Fruit fly (Drosophila melanogaster): ENCODE data around the gene CG1986.

The CG1986 gene

DNA sequence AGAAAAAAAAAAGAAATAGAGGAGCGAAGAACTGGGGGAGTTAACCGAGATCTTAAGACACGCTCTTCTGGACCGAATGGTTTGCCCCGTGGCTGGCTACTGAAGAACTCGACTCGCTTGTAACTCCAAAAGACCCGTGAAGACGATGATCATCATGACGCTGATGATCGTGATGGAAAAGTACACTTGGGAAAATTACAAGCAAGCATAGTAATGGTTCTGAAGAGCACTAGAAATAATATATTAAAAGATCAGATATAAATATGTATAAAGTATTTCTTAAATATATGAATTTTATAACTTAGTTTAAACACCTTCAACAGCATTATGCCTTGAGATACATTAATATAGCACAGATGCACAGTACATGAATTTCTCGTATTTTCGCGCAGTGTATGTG lies at the start of gene CG1986:
CG1986 (minus strand) TSS at position 101 of the 400 bp plus-strand sequence.
- TF ChIP-seq CG17801 (GFP tag; optimal IDR thresholded peaks at IDR 0.05; ENCODE audit: partially characterized antibody), result no peak

DNA sequence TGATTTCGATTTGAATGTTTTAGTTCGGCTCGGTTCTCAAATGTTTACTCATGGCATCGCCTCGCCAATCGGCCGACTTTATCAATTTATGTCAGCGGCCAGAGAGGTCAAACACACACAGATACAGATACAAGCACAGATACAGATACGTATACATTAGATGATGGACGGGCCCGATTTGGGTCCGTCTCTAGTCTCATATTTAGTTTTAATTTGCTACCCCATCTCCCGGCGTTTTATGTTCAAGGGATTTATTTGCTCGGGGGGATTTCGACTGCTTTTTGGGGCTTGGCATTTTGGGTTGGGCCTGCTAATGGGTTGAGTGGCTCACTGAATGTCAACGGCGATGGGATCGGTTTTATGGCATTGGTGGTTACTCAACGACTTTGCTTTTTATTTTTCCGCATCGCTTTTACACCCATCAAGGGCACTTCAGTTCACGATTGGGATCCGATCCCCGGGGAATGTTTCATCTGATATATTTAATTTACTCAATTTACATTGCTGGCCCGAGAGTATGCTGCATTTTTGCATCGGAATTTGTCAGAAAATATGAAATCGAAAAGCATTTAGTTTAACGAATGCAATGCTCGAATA lies 21.5 kb upstream of the CG1986 start:
- TF ChIP-seq CG17801 (GFP tag; optimal IDR thresholded peaks at IDR 0.05; ENCODE audit: partially characterized antibody), result no peak

DNA sequence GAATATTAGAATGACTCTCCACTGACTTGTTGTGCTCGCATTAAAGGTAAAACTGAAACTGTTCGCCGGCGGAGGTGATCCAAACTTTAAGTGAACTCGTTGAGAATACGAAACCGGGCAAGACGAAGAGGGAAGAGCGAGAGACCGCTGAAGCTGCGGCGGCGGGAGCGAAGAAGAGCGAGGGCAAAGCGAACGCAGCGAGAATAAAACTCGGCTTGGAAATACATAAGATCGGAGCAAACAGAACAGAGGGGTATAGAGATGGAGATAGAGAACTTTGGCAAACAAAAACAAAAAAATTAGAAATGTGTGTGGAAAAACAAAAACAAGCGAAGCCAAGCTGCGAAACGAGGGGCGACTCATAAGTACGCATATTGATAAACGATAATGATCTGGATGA lies 20.0 kb upstream of the CG1986 start, which contains the start of gene Idgf4:
Idgf4 (minus strand) TSS at position 67 of the 400 bp plus-strand sequence.
- TF ChIP-seq CG17801 (GFP tag; optimal IDR thresholded peaks at IDR 0.05; ENCODE audit: partially characterized antibody), result no peak

DNA sequence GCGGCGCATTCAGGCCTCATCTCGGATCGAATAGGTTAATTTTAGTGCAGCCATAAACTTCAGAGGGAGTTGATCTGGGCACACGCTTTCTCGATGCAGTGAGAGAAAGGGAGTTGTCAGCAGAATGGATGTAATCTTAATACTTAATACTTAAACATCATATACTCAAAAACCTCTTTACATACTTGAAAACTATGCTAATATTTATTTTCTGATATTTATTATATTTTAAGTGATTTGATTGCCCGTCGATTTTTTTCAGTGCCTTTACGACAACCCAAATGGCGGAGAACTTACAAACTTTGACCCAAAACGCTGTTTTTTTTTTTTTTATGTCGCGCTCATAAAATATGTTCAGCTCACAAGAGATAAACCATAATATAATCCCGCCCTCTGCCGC lies 825 bp upstream of the CG1986 start:
- TF ChIP-seq CG17801 (GFP tag; optimal IDR thresholded peaks at IDR 0.05; ENCODE audit: partially characterized antibody), result no peak

DNA sequence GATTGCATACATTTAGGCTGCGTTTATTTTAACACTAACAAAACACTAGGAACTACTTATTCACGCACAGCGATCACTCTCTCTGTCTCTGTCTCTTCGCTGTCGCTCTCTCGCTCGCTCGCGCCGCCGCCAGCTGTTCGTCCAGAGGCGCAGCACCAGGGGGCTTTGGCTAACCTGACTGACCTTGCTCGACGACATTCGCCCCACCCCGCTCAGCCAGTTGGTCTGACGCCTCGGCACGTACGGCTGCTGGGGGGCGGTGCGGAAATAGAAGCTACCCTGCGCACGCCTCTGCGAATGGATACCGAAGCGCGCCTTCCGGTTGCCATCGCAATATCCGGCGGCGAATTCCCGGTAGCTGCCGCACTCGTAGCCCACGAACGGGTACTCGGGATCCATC lies 1.5 kb downstream of the CG1986 start:
- TF ChIP-seq CG17801 (GFP tag; optimal IDR thresholded peaks at IDR 0.05; ENCODE audit: partially characterized antibody), result no peak

DNA sequence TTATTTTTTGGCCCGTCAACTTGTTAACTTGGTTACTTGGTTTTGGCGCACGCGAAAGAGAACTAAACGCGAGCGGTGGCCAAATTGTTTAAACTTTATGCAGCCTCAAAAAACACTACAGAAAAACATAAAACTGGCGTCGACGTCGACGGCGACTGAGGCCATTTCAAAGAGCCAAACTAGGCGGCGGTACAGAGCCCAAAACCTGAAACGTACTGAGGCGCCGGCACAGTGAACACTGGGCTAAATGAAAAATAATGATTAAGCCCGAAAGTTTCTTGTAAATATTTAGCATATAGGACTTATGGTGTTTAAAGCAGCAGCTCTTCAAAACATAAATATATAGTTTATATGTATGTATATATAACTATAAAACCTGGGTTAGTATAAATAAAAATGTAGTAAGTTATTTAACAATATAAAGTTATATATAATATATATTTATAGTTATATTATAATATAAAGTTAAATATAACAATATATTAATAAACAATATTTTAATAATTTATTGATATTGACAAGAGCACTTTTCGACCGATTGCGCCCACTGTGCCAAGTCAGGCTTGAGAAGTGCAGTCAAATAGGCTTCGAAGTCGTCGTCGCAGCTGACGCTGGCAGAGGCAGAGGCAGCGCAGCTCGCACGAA lies 11.3 kb downstream of the CG1986 start, which contains the start of gene CG15249:
CG15249 (minus strand) TSS at position 51 of the 645 bp plus-strand sequence.
- TF ChIP-seq CG17801 (GFP tag; optimal IDR thresholded peaks at IDR 0.05; ENCODE audit: partially characterized antibody), result no peak

DNA sequence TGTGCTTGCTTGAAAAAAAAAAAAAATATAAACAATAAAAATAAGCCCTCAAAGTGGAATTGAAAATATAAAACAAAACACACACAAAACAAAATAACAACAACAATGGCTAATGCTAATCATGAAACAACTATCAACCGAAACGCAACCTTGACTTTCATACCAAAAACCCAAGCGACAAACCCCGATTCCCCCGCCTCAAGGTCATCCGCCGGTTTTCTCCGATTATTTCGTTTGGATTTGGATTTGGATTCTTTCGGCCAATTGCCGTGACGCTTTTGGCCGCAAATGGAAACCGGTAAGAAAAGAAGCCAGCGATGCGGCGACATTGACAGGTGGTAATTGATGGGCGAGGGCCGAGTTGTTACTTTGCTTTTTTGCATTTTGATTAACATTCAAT lies 13.3 kb downstream of the CG1986 start:
- no peak for TF ChIP-seq CG17801 (GFP tag; optimal IDR thresholded peaks at IDR 0.05; ENCODE audit: partially characterized antibody)

DNA sequence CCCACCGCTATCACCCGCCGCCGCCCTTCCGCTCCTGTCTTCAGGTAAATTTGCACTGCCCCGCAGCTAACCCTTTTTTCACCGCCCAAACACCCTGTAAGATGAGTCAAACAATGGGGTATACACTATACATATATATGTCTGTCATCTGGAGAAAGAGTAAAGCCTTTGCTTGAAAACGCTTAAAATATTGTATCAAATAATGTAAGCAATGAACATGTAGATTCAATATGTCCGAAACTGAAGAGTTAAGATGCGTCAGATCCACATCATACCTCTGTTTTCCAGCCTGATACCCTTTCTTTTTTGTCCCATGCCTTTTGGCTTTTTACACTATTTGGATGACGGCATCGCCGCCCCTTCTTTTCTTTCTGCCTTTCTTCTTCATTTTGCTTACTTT lies 18.1 kb downstream of the CG1986 start:
- TF ChIP-seq CG17801 (GFP tag; optimal IDR thresholded peaks at IDR 0.05; ENCODE audit: partially characterized antibody), result peak; percentile 20

DNA sequence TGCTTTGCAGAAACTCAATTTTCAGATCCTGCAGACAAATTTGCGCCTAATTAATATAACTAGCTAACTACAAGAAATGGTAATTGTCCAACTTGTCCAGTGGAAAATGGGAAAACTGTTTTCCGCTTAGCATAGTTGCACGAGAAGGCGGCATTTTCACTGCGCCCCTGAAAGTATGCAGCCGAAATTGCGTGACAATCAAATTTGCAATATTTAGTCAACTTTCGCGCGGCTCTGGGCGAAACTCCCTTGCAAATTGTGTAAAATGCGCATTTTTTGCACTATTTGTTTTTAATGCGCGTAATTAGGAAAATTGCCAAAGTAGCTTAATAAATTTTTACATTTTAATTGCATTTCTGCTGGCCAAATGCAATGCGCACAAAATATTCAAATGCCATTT lies 21.2 kb downstream of the CG1986 start:
- no peak for TF ChIP-seq CG17801 (GFP tag; optimal IDR thresholded peaks at IDR 0.05; ENCODE audit: partially characterized antibody)

DNA sequence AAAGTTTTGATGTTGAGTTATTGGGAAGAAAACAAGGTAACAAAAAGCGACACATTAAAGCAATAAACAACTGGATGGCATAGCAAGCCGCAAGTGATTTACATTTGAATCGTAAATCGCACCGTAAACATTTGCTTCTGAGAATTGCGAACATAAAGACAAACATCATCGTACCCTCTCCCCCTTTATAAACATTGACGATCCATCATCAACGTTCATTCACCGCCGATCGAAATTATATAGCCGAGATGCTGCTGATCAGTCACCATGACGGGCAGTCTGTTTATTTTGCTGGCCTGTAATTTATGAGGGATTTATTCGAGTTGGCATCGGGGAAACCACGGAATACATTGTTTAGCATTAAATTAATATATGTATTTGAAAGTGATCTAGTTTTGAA lies 25.6 kb downstream of the CG1986 start:
- TF ChIP-seq CG17801 (GFP tag; optimal IDR thresholded peaks at IDR 0.05; ENCODE audit: partially characterized antibody), result no peak

DNA sequence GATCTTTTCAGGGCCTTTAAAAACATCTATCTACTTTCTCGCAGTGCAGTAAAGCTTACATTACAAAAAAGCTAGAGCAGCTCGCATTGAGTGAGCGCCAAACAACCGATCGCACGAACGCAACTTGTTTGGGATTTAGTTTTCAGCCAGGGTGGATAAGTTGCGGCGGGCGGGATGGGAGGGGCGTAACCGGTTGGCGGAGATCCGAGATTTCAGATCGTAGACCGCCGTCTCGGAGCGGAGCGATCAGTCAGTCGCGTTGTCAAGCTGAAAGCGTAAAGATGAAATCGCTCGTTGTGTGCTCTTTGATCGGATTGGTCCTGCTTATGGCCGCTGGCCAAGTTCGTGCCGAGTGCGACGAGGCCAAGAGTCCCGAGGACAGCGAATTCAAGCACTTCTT lies 26.7 kb downstream of the CG1986 start, which contains the start of gene CG9691:
CG9691 (plus strand) TSS at position 222 of the 400 bp plus-strand sequence.
- no peak for TF ChIP-seq CG17801 (GFP tag; optimal IDR thresholded peaks at IDR 0.05; ENCODE audit: partially characterized antibody)

DNA sequence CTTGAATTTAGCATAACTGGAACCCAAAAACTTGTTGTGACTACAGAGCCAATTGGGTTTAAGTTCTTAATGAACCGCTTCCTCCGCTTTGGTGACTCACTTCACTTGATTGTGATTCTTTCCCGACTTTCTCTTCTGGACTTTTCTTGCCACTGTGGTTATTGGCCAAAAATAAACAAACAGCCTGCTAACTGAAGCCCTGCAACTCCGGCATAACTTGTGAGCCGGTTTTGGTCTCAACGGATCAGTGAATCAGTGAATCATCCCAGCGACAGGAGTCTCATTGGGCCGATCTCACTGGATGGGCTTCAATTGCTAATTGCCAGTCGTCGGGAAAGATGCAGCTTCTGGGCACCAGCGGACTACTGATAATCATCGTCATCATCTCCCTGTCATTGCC lies 28.0 kb downstream of the CG1986 start:
- TF ChIP-seq CG17801 (GFP tag; optimal IDR thresholded peaks at IDR 0.05; ENCODE audit: partially characterized antibody), result no peak

DNA sequence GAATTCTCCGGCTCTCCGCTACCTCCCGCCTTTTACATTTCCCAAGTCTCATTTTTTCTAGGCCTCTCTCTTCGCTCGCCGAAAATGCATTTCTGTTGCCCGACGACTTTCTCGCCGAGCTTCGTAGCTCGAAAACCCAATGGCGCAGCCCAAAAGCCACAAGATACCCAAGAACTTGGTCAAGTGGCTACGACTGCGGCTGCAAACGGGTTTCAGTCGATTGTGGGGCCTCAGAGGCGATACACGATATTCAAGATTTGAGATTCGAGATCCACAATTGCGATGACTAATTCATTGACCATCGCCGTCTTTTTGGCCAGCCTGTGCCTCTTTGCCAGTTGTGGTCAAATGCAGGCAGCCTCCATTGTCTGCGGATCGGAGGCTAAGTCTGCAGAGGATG lies 29.2 kb downstream of the CG1986 start, which contains the start of gene CG9689:
CG9689 (plus strand) TSS at position 208 of the 400 bp plus-strand sequence.
- TF ChIP-seq CG17801 (GFP tag; optimal IDR thresholded peaks at IDR 0.05; ENCODE audit: partially characterized antibody), result no peak

DNA sequence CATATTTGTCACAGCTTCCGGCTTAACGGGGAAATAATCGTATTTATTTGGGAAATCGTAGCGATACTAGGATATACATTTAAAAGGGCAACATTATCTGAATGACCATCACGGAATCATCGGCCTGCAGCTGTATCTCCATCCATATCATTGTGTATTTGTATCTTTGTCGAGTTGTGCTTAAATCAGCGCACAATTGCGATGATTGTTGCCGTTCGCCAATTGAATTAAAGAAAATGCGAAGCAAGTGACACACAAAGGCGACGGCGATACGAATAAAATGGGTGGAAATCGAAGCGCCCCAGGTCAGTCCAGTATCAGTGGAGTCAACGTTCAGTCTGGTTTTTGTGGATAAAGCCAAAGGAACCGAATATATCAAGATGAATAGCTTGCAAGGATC lies 31.4 kb downstream of the CG1986 start, which contains the start of gene CG9686:
CG9686 (plus strand) TSS at position 301 of the 400 bp plus-strand sequence.
- TF ChIP-seq CG17801 (GFP tag; optimal IDR thresholded peaks at IDR 0.05; ENCODE audit: partially characterized antibody), result no peak

DNA sequence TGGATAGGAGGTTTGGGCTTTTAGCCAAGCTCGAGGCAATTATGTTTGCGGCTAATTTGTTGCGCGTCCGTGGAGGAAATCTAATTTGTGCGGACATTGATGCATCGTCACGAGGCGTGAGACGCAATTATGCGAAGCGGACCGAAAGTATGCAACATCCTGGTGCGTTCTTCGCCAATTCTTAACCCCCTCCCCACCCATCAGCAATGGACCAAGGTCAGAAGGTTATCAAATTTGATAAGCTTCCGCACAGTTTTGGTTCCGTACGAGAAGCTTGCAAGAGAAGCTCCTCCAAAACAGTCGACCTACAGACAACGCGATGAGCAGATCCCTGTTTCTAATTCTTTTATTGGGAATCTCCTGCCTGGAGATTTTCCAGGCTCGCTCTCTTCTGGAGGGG lies 32.8 kb downstream of the CG1986 start, which contains the start of gene CG1468:
CG1468 (plus strand) TSS at position 298 of the 400 bp plus-strand sequence.
- no peak for TF ChIP-seq CG17801 (GFP tag; optimal IDR thresholded peaks at IDR 0.05; ENCODE audit: partially characterized antibody)

DNA sequence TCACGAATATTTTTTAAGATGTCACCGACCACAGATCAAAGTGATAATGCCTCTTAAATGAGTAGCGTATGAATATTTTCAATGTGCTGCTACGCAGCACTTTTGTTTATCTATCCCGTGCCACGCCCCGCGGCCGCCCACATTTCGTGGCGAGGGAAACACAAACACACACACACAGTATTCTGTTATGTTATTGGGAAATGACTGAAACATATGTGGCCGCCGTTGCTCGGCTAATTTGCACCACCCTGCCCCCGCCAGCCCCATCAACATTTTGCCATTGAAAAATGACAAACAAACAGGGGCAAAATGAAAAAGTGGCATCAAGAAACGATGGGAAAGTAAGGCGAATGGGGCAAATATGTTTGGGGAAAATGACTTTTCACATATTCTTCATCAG lies 33.7 kb downstream of the CG1986 start:
- TF ChIP-seq CG17801 (GFP tag; optimal IDR thresholded peaks at IDR 0.05; ENCODE audit: partially characterized antibody), result no peak
